Fruit fly (Drosophila melanogaster) whole organism, embryonic: ENCODE data around the gene CG6142.

Experiments
- Aef1 ChIP-seq: fragments of 200-800 bp; sonication (Bioruptor generic); IDR thresholded peaks from 3 replicates; pipeline ENCODE4 v1.3.6; 2022; ENCODE audit warnings: missing biosample characterization, missing genetic modification characterization
- Antp ChIP-seq: fragments of 200-800 bp; sonication (Bioruptor generic); optimal IDR thresholded peaks from 3 replicates; lab custom pipeline; 2016; ENCODE audit warnings: missing biosample characterization, missing genetic modification characterization
- Bgb ChIP-seq: fragments of 200-800 bp; sonication (Bioruptor generic); IDR thresholded peaks from 2 replicates; pipeline ENCODE4 v1.3.6; 2022; ENCODE audit warnings: missing biosample characterization, missing genetic modification characterization; ENCODE audit not compliant: partially characterized antibody
- CG10209 ChIP-seq: fragments of 200-800 bp; sonication (Bioruptor generic); optimal IDR thresholded peaks from 3 replicates; lab custom pipeline; 2017; ENCODE audit warnings: missing biosample characterization, mild to moderate bottlenecking, missing genetic modification characterization, missing genetic modification reagents
- CG10543 ChIP-seq: fragments of 200-800 bp; sonication (Bioruptor generic); optimal IDR thresholded peaks from 3 replicates; lab custom pipeline; 2017; ENCODE audit warnings: missing biosample characterization, mild to moderate bottlenecking, missing genetic modification characterization, moderate library complexity
- CG10565 ChIP-seq: fragments of 200-800 bp; sonication (Bioruptor generic); optimal IDR thresholded peaks from 3 replicates; lab custom pipeline; 2016; ENCODE audit warnings: missing biosample characterization, mild to moderate bottlenecking, missing genetic modification characterization
- CG13624 ChIP-seq: fragments of 200-800 bp; sonication (Bioruptor generic); optimal IDR thresholded peaks from 2 replicates; lab custom pipeline; 2016; ENCODE audit warnings: missing biosample characterization, missing genetic modification characterization
- CG14014 ChIP-seq: fragments of 200-800 bp; sonication (Bioruptor generic); IDR thresholded peaks from 2 replicates; pipeline ENCODE4 v1.3.6; 2022; ENCODE audit warnings: missing biosample characterization, missing genetic modification characterization
- CG14441 ChIP-seq: fragments of 200-800 bp; sonication (Bioruptor generic); IDR thresholded peaks from 2 replicates; pipeline ENCODE4 v1.3.6; 2022; ENCODE audit warnings: missing biosample characterization, missing genetic modification characterization
- CG15073 ChIP-seq: fragments of 200-800 bp; sonication (Bioruptor generic); optimal IDR thresholded peaks from 2 replicates; lab custom pipeline; 2016; ENCODE audit warnings: missing biosample characterization, missing genetic modification characterization
- CG15514 ChIP-seq: fragments of 200-800 bp; sonication (Bioruptor generic); optimal IDR thresholded peaks from 3 replicates; lab custom pipeline; 2017; ENCODE audit warnings: missing biosample characterization, missing genetic modification characterization, mild to moderate bottlenecking, moderate library complexity, missing genetic modification reagents
- CG16815 ChIP-seq: fragments of 200-800 bp; sonication (Bioruptor generic); optimal IDR thresholded peaks from 3 replicates; lab custom pipeline; 2017; ENCODE audit warnings: missing biosample characterization, mild to moderate bottlenecking, missing genetic modification characterization
- CG17328 ChIP-seq: fragments of 200-800 bp; sonication (Bioruptor generic); IDR thresholded peaks from 2 replicates; pipeline ENCODE4 v1.3.6; 2022; ENCODE audit warnings: missing biosample characterization, missing genetic modification characterization
- CG30431 ChIP-seq: fragments of 200-800 bp; sonication (Bioruptor generic); optimal IDR thresholded peaks from 2 replicates; lab custom pipeline; 2017; ENCODE audit warnings: missing biosample characterization, missing genetic modification characterization
- CG3065 ChIP-seq: fragments of 200-800 bp; sonication (Bioruptor generic); optimal IDR thresholded peaks from 2 replicates; lab custom pipeline; 2016; ENCODE audit warnings: missing biosample characterization, missing genetic modification characterization
- CG31224 ChIP-seq: fragments of 200-800 bp; sonication (Bioruptor generic); IDR thresholded peaks from 2 replicates; pipeline ENCODE4 v1.3.6; 2022; ENCODE audit warnings: missing biosample characterization, missing genetic modification characterization
- CG31388 ChIP-seq: fragments of 200-800 bp; sonication (Bioruptor generic); optimal IDR thresholded peaks from 2 replicates; lab custom pipeline; 2016; ENCODE audit warnings: missing biosample characterization, missing genetic modification characterization
- CG3163 ChIP-seq: fragments of 200-800 bp; sonication (Bioruptor generic); optimal IDR thresholded peaks from 3 replicates; lab custom pipeline; 2016; ENCODE audit warnings: missing biosample characterization, missing genetic modification characterization
- CG34224 ChIP-seq: fragments of 200-800 bp; sonication (Bioruptor generic); IDR thresholded peaks from 3 replicates; pipeline ENCODE4 v1.3.6; 2022; ENCODE audit warnings: missing biosample characterization, missing genetic modification characterization; ENCODE audit not compliant: partially characterized antibody
- CG3726 ChIP-seq: fragments of 200-800 bp; sonication (Bioruptor generic); IDR thresholded peaks from 3 replicates; pipeline ENCODE4, ENCODE4 v1.3.6; 2022; ENCODE audit warnings: missing biosample characterization, missing genetic modification characterization
- CG3995 ChIP-seq: fragments of 200-800 bp; sonication (Bioruptor generic); optimal IDR thresholded peaks from 3 replicates; lab custom pipeline; 2016; ENCODE audit warnings: missing biosample characterization, missing genetic modification characterization
- CG4404 ChIP-seq: fragments of 200-800 bp; sonication (Bioruptor generic); IDR thresholded peaks from 2 replicates; pipeline ENCODE4 v1.3.6; 2022; ENCODE audit warnings: missing biosample characterization, missing genetic modification characterization
- CG4424 ChIP-seq: fragments of 200-800 bp; sonication (Bioruptor generic); optimal IDR thresholded peaks from 3 replicates; lab custom pipeline; 2016; ENCODE audit warnings: missing biosample characterization, missing genetic modification characterization
- CG6683 ChIP-seq: fragments of 200-800 bp; sonication (Bioruptor generic); optimal IDR thresholded peaks from 2 replicates; lab custom pipeline; 2017; ENCODE audit warnings: missing biosample characterization, mild to moderate bottlenecking, missing genetic modification characterization, missing genetic modification reagents
- Dbx ChIP-seq: fragments of 200-800 bp; sonication (Bioruptor generic); IDR thresholded peaks from 3 replicates; pipeline ENCODE4 v1.3.6; 2022; ENCODE audit warnings: missing biosample characterization, missing genetic modification characterization
- Fer1 ChIP-seq: fragments of 200-800 bp; sonication (Bioruptor generic); optimal IDR thresholded peaks from 2 replicates; lab custom pipeline; 2017; ENCODE audit warnings: missing biosample characterization, mild to moderate bottlenecking, missing genetic modification characterization
- Fer2 ChIP-seq: fragments of 200-800 bp; sonication (Bioruptor generic); optimal IDR thresholded peaks from 2 replicates; lab custom pipeline; 2018; ENCODE audit warnings: missing biosample characterization, mild to moderate bottlenecking, missing genetic modification characterization, moderate library complexity
- Gsc ChIP-seq: fragments of 200-800 bp; sonication (Bioruptor generic); IDR thresholded peaks from 2 replicates; pipeline ENCODE4 v1.3.6; 2022; ENCODE audit warnings: missing biosample characterization, missing genetic modification characterization
- Oaz ChIP-seq: fragments of 200-800 bp; sonication (Bioruptor generic); IDR thresholded peaks from 2 replicates; pipeline ENCODE4 v1.3.6; 2022; ENCODE audit warnings: missing biosample characterization, missing genetic modification characterization
- Rfx ChIP-seq: fragments of 200-800 bp; sonication (Bioruptor generic); IDR thresholded peaks from 2 replicates; pipeline ENCODE4 v1.3.6; 2022; ENCODE audit warnings: missing biosample characterization, missing genetic modification characterization
- Rx ChIP-seq: fragments of 200-800 bp; sonication (Bioruptor generic); IDR thresholded peaks from 2 replicates; pipeline ENCODE4 v1.3.6; 2022; ENCODE audit warnings: missing biosample characterization, missing genetic modification characterization
- Stat92E ChIP-seq, 3 experiments: fragments of >200 bp in 2 of 3; fragments of 200-800 bp in 1 of 3; sonication (Bioruptor generic) in 1 of 3; optimal IDR thresholded peaks; 2 replicates each; lab custom pipeline; 2017 to 2019; ENCODE audit warnings: missing biosample characterization in 3 of 3, missing genetic modification characterization in 3 of 3, mild to moderate bottlenecking in 1 of 3, moderate library complexity in 1 of 3
- TFAM ChIP-seq: fragments of 200-800 bp; sonication (Bioruptor generic); optimal IDR thresholded peaks from 2 replicates; lab custom pipeline; 2017; ENCODE audit warnings: missing biosample characterization, missing genetic modification characterization, inconsistent platforms
- bigmax ChIP-seq: fragments of 200-800 bp; sonication (Bioruptor generic); optimal IDR thresholded peaks from 2 replicates; lab custom pipeline; 2018; ENCODE audit warnings: missing biosample characterization, mild to moderate bottlenecking, missing genetic modification characterization
- br ChIP-seq: fragments of >200 bp; optimal IDR thresholded peaks from 2 replicates; lab custom pipeline; 2017
- caup ChIP-seq: fragments of 200-800 bp; sonication (Bioruptor generic); optimal IDR thresholded peaks from 3 replicates; lab custom pipeline; 2017; ENCODE audit warnings: missing biosample characterization, mild to moderate bottlenecking, missing genetic modification characterization, moderate library complexity; ENCODE audit not compliant: severe bottlenecking
- croc ChIP-seq: fragments of 200-800 bp; sonication (Bioruptor generic); conservative IDR thresholded peaks from 3 replicates; pipeline ENCODE4 v1.3.6; 2022; ENCODE audit warnings: missing biosample characterization, missing genetic modification characterization
- crol ChIP-seq: fragments of 200-800 bp; sonication (Bioruptor generic); IDR thresholded peaks from 2 replicates; pipeline ENCODE4 v1.3.6; 2022; ENCODE audit warnings: missing biosample characterization, missing genetic modification characterization
- ewg ChIP-seq: fragments of 200-800 bp; sonication (Bioruptor generic); optimal IDR thresholded peaks from 3 replicates; lab custom pipeline; 2017; ENCODE audit warnings: mild to moderate bottlenecking, missing biosample characterization, missing genetic modification reagents, missing genetic modification characterization
- grn ChIP-seq: fragments of 200-800 bp; sonication (Bioruptor generic); optimal IDR thresholded peaks from 3 replicates; lab custom pipeline; 2017; ENCODE audit warnings: missing biosample characterization, missing genetic modification characterization
- lmd ChIP-seq: fragments of 200-800 bp; sonication (Bioruptor generic); IDR thresholded peaks from 2 replicates; pipeline ENCODE4 v1.3.6; 2022; ENCODE audit warnings: missing biosample characterization, missing genetic modification characterization
- mam ChIP-seq: fragments of 200-800 bp; sonication (Bioruptor generic); optimal IDR thresholded peaks from 3 replicates; lab custom pipeline; 2016; ENCODE audit warnings: missing biosample characterization, missing genetic modification characterization
- nau ChIP-seq: fragments of 200-800 bp; sonication (Bioruptor generic); optimal IDR thresholded peaks from 3 replicates; lab custom pipeline; 2017; ENCODE audit warnings: missing biosample characterization, mild to moderate bottlenecking, missing genetic modification characterization, missing genetic modification reagents
- onecut ChIP-seq: fragments of 200-800 bp; sonication (Bioruptor generic); IDR thresholded peaks from 2 replicates; pipeline ENCODE4 v1.3.6; 2022; ENCODE audit warnings: missing biosample characterization, missing genetic modification characterization
- otp ChIP-seq: fragments of 200-800 bp; sonication (Bioruptor generic); IDR thresholded peaks from 3 replicates; pipeline ENCODE4, ENCODE4 v1.3.6; 2022; ENCODE audit warnings: missing biosample characterization, missing genetic modification characterization
- pb ChIP-seq: fragments of 200-800 bp; sonication (Bioruptor generic); optimal IDR thresholded peaks from 3 replicates; lab custom pipeline; 2016; ENCODE audit warnings: missing biosample characterization, missing genetic modification characterization
- sens-2 ChIP-seq: fragments of 200-800 bp; sonication (Bioruptor generic); IDR thresholded peaks from 2 replicates; pipeline ENCODE4 v1.3.6; 2022; ENCODE audit warnings: missing biosample characterization, missing genetic modification characterization
- seq ChIP-seq: fragments of 200-800 bp; sonication (Bioruptor generic); IDR thresholded peaks from 2 replicates; pipeline ENCODE4 v1.3.6; 2022; ENCODE audit warnings: missing biosample characterization, missing genetic modification characterization
- sr ChIP-seq: fragments of 200-800 bp; sonication (Bioruptor generic); IDR thresholded peaks from 3 replicates; pipeline ENCODE4 v1.3.6; 2022; ENCODE audit warnings: missing biosample characterization, missing genetic modification characterization
- tup ChIP-seq: fragments of 200-800 bp; sonication (Bioruptor generic); optimal IDR thresholded peaks from 2 replicates; lab custom pipeline; 2016; ENCODE audit warnings: missing biosample characterization, mild to moderate bottlenecking, missing genetic modification characterization, moderate library complexity
- twi ChIP-seq: fragments of 200-800 bp; optimal IDR thresholded peaks from 2 replicates; lab custom pipeline; 2019; ENCODE audit warnings: missing biosample characterization, mild to moderate bottlenecking, missing genetic modification characterization, moderate library complexity
- wdn ChIP-seq: fragments of 200-800 bp; sonication (Bioruptor generic); IDR thresholded peaks from 2 replicates; pipeline ENCODE4 v1.3.6; 2022; ENCODE audit warnings: missing biosample characterization, missing genetic modification characterization

The CG6142 gene

DNA sequence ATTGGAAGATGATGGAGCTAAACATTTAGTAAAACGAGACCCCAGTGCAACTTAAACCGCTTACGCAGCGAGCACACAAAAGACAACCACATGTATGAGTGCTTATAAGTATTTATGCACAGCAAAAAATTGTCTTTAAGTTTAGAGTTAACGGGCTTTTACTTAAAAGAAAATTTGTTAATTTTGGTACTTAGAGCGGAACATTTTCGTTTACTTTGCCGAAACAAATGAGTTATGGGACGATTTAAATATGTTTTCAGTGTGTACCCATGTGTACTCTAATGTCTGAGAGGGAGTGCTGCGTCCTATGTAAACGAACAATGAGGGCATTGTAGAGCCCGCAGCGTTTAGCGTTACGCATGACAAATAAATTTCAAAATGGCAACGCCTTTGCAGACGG lies 11.2 kb upstream of the CG6142 start (continued):
- TF ChIP-seq CG3726 (GFP tag; lab: Robert Waterston, UW) (no peak), Fer2 (tag; lab: Kevin White, UChicago) (no peak), wdn (GFP tag; lab: Robert Waterston, UW) (peak; percentile 54), CG14441 (GFP tag; lab: Robert Waterston, UW) (0 out of 2 replicates have a peak, but pooled peaks have one; percentile 47), crol (GFP tag; lab: Robert Waterston, UW) (no peak), CG15514 (GFP tag; lab: Kevin White, UChicago) (peak; percentile 36), otp (0 out of 3 replicates have a peak, but pooled peaks have one; percentile 31), nau (GFP tag; lab: Kevin White, UChicago) (no peak), Rfx (peak; percentile 35; the same call in 1 of the 2 replicates), croc (no peak), CG15073 (GFP tag; lab: Kevin White, UChicago) (no peak), CG3995 (GFP tag; lab: Kevin White, UChicago) (no peak), CG13624 (GFP tag; lab: Kevin White, UChicago) (no peak), Rx (0 out of 2 replicates have a peak, but pooled peaks have one; percentile 10), sens-2 (GFP tag; lab: Robert Waterston, UW) (peak; percentile 9; the same call in 1 of the 2 replicates), onecut (GFP tag; lab: Robert Waterston, UW) (no peak), CG10543 (GFP tag; lab: Kevin White, UChicago) (no peak), grn (GFP tag; lab: Kevin White, UChicago) (no peak), br (lab: Kevin White, UChicago) (no peak), CG30431 (no peak), pb (GFP tag; lab: Kevin White, UChicago) (no peak), CG4424 (GFP tag; lab: Kevin White, UChicago) (peak; percentile 33), seq (peak; percentile 51; the same call in 1 of the 2 replicates), Fer1 (peak; percentile 44), lmd (GFP tag; lab: Robert Waterston, UW) (peak; percentile 38; the same call in 1 of the 2 replicates), CG3163 (no peak), mam (GFP tag; lab: Kevin White, UChicago) (no peak), twi (tag; lab: Kevin White, UChicago) (no peak), CG17328 (GFP tag; lab: Robert Waterston, UW) (peak; percentile 37; the same call in 1 of the 2 replicates), Aef1 (peak; percentile 14; the same call in 1 of the 3 replicates), CG6683 (GFP tag; lab: Kevin White, UChicago) (no peak), Stat92E (GFP tag; optimal IDR thresholded peaks at IDR 0.05; lab: Kevin White, UChicago) (no peak), sr (GFP tag; lab: Robert Waterston, UW) (no peak), Oaz (GFP tag; lab: Robert Waterston, UW) (no peak), TFAM (GFP tag; lab: Kevin White, UChicago) (no peak), CG3065 (GFP tag; lab: Kevin White, UChicago) (no peak), CG16815 (GFP tag; lab: Kevin White, UChicago) (no peak), Bgb (no peak), CG10565 (GFP tag; lab: Kevin White, UChicago) (no peak), Antp (GFP tag; lab: Kevin White, UChicago) (no peak), ewg (GFP tag; lab: Kevin White, UChicago) (no peak), caup (GFP tag; lab: Kevin White, UChicago) (no peak), Gsc (GFP tag; lab: Robert Waterston, UW) (no peak), CG10209 (peak; percentile 23), bigmax (GFP tag; lab: Kevin White, UChicago) (no peak), CG14014 (GFP tag; lab: Robert Waterston, UW) (no peak), Dbx (GFP tag; lab: Robert Waterston, UW) (peak; percentile 58; the same call in 1 of the 3 replicates), tup (GFP tag; lab: Kevin White, UChicago) (no peak), CG31224 (GFP tag; lab: Robert Waterston, UW) (peak; percentile 24; the same call in 1 of the 2 replicates), CG34224 (no peak), CG31388 (no peak), CG4404 (GFP tag; lab: Robert Waterston, UW) (no peak)
